Worm (Caenorhabditis elegans) whole organism, mixed stage, embryonic: ENCODE results near the gene F21C10.10.

Experiments
- M03D4.4 ChIP-seq: sonication (generic microtip); optimal IDR thresholded peaks from 2 replicates; lab custom pipeline; 2017; ENCODE audit warnings: mild to moderate bottlenecking, missing genetic modification characterization, missing compliant biosample characterization
- bed-3 ChIP-seq: fragments of 200-800 bp; sonication (Bioruptor generic); optimal IDR thresholded peaks from 3 replicates; lab custom pipeline; 2018; ENCODE audit warnings: mild to moderate bottlenecking, missing genetic modification characterization, moderate library complexity, missing compliant biosample characterization
- blmp-1 ChIP-seq: fragments of 150-350 bp; optimal IDR thresholded peaks from 2 replicates; lab custom pipeline; 2014; ENCODE audit warnings: missing biosample characterization, missing genetic modification characterization
- ceh-39 ChIP-seq: fragments of 150-350 bp; optimal IDR thresholded peaks from 2 replicates; lab custom pipeline; 2014; ENCODE audit warnings: missing biosample characterization, missing genetic modification characterization
- ceh-43 ChIP-seq: fragments of 200-800 bp; sonication (Bioruptor generic); optimal IDR thresholded peaks from 2 replicates; lab custom pipeline; 2018; ENCODE audit warnings: mild to moderate bottlenecking, missing genetic modification characterization, moderate library complexity, missing compliant biosample characterization
- ceh-83 ChIP-seq: fragments of 200-800 bp; sonication (Bioruptor generic); optimal IDR thresholded peaks from 2 replicates; lab custom pipeline; 2018; ENCODE audit warnings: mild to moderate bottlenecking, missing genetic modification characterization, missing compliant biosample characterization
- ces-1 ChIP-seq: fragments of 150-350 bp; optimal IDR thresholded peaks from 2 replicates; lab custom pipeline; 2014; ENCODE audit warnings: missing biosample characterization, missing genetic modification reagents, missing genetic modification characterization
- cnd-1 ChIP-seq: fragments of 200-800 bp; sonication (Bioruptor generic); optimal IDR thresholded peaks from 2 replicates; lab custom pipeline; 2018; ENCODE audit warnings: mild to moderate bottlenecking, missing genetic modification characterization, missing compliant biosample characterization
- drap-1 ChIP-seq: fragments of 200-800 bp; sonication (Bioruptor generic); optimal IDR thresholded peaks from 3 replicates; lab custom pipeline; 2018; ENCODE audit warnings: mild to moderate bottlenecking, missing genetic modification characterization, missing compliant biosample characterization
- elt-1 ChIP-seq: sonication (generic microtip); optimal IDR thresholded peaks from 2 replicates; lab custom pipeline; 2017; ENCODE audit warnings: missing genetic modification characterization, mild to moderate bottlenecking, missing compliant biosample characterization, antibody characterized with exemption, moderate library complexity, borderline replicate concordance; ENCODE audit not compliant: insufficient read depth
- elt-3 ChIP-seq: fragments of 150-350 bp; optimal IDR thresholded peaks from 2 replicates; lab custom pipeline; 2014; ENCODE audit warnings: missing biosample characterization, missing genetic modification characterization
- flh-1 ChIP-seq: fragments of 200-800 bp; sonication (Bioruptor generic); optimal IDR thresholded peaks from 2 replicates; lab custom pipeline; 2018; ENCODE audit warnings: mild to moderate bottlenecking, missing genetic modification characterization, moderate library complexity, missing compliant biosample characterization
- ham-2 ChIP-seq: fragments of 200-800 bp; sonication (Bioruptor generic); optimal IDR thresholded peaks from 2 replicates; lab custom pipeline; 2018; ENCODE audit warnings: mild to moderate bottlenecking, missing genetic modification characterization, missing compliant biosample characterization
- hlh-1 ChIP-seq: fragments of 150-350 bp; optimal IDR thresholded peaks from 2 replicates; lab custom pipeline; 2014; ENCODE audit warnings: missing biosample characterization, missing genetic modification reagents, missing genetic modification characterization
- lin-13 ChIP-seq: fragments of 150-350 bp; optimal IDR thresholded peaks from 2 replicates; lab custom pipeline; 2014; ENCODE audit warnings: missing biosample characterization, missing genetic modification characterization
- lin-32 ChIP-seq: fragments of 200-800 bp; sonication (Bioruptor generic); optimal IDR thresholded peaks from 2 replicates; lab custom pipeline; 2018; ENCODE audit warnings: mild to moderate bottlenecking, missing genetic modification characterization, missing compliant biosample characterization
- lsy-2 ChIP-seq: fragments of 150-350 bp; optimal IDR thresholded peaks from 2 replicates; lab custom pipeline; 2014; ENCODE audit warnings: missing biosample characterization, missing genetic modification characterization
- mab-5 ChIP-seq: fragments of 150-350 bp; optimal IDR thresholded peaks from 2 replicates; lab custom pipeline; 2014; ENCODE audit warnings: missing biosample characterization, missing genetic modification characterization
- mep-1 ChIP-seq: fragments of 150-350 bp; optimal IDR thresholded peaks from 2 replicates; lab custom pipeline; 2017; ENCODE audit warnings: missing biosample characterization, missing genetic modification reagents, missing genetic modification characterization, inconsistent platforms
- nhr-2 ChIP-seq: fragments of 150-350 bp; optimal IDR thresholded peaks from 2 replicates; lab custom pipeline; 2014; ENCODE audit warnings: missing biosample characterization, missing genetic modification characterization
- nhr-237 ChIP-seq: fragments of 150-350 bp; optimal IDR thresholded peaks from 2 replicates; lab custom pipeline; 2014; ENCODE audit warnings: missing biosample characterization, missing genetic modification characterization
- nhr-28 ChIP-seq: fragments of 150-350 bp; optimal IDR thresholded peaks from 2 replicates; lab custom pipeline; 2014; ENCODE audit warnings: missing biosample characterization, missing genetic modification characterization
- nhr-76 ChIP-seq: sonication (generic microtip); optimal IDR thresholded peaks from 2 replicates; lab custom pipeline; 2017; ENCODE audit warnings: missing biosample characterization, missing genetic modification characterization
- pha-4 ChIP-seq: fragments of 150-350 bp; optimal IDR thresholded peaks from 2 replicates; lab custom pipeline; 2018; ENCODE audit warnings: missing biosample characterization, missing genetic modification reagents, missing genetic modification characterization
- sem-2 ChIP-seq: fragments of 200-800 bp; sonication (Bioruptor generic); optimal IDR thresholded peaks from 2 replicates; lab custom pipeline; 2018; ENCODE audit warnings: mild to moderate bottlenecking, missing genetic modification characterization, missing compliant biosample characterization
- snpc-4 ChIP-seq: fragments of 150-350 bp; optimal IDR thresholded peaks from 2 replicates; lab custom pipeline; 2014; ENCODE audit warnings: missing biosample characterization, missing genetic modification characterization
- sptf-1 ChIP-seq: sonication (generic microtip); optimal IDR thresholded peaks from 2 replicates; lab custom pipeline; 2017; ENCODE audit warnings: mild to moderate bottlenecking, missing genetic modification characterization, moderate library complexity, missing compliant biosample characterization
- unc-120 ChIP-seq: sonication (generic microtip); optimal IDR thresholded peaks from 2 replicates; lab custom pipeline; 2017; ENCODE audit warnings: missing genetic modification characterization, missing compliant biosample characterization; ENCODE audit not compliant: poor library complexity, severe bottlenecking
- unc-62 ChIP-seq: fragments of 150-350 bp; optimal IDR thresholded peaks from 2 replicates; lab custom pipeline; 2014; ENCODE audit warnings: missing biosample characterization, missing genetic modification reagents, missing genetic modification characterization
- zip-8 ChIP-seq: fragments of 150-350 bp; optimal IDR thresholded peaks from 2 replicates; lab custom pipeline; 2014; ENCODE audit warnings: missing biosample characterization, missing genetic modification characterization
- ztf-11 ChIP-seq: fragments of 150-350 bp; optimal IDR thresholded peaks from 2 replicates; lab custom pipeline; 2014; ENCODE audit warnings: missing biosample characterization, missing genetic modification characterization

Gene F21C10.10

DNA sequence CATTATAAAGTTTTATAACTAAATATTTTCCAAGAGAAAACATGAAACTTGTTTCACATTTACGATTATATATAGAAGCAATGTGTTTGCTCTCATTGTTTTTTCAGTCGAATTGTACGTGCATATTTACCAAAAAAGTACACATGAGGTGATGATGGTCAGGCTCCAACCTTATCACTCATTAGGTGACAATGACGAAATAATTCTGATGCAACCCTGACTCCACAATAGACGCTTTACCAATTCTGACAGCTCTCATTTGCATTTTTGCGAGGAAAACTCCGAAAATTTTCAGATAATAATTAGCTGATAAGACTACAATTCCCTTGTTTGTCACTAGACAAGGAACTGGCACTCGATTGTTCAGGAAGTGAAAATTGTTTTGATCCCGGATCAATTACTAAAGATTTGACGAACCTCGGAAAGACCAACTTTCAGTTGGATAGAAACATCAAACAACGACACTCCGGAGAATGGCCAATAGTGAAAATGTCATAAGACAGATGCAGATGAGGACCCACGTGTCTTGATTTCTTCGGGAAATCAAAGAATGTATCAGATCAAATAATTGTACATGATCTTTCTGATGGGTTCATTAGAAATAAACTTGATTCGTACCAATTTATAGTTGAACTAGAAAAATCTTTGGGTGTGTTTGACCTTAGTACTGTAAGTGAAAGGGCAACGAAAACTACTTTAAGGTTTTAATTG, 17.1 kb upstream of the F21C10.10 start:
- no peak for TF ChIP-seq bed-3 (GFP tag; lab: Kevin White, UChicago)
- no peak for TF ChIP-seq hlh-1
- TF ChIP-seq unc-62 (GFP tag; lab: Kevin White, UChicago): no peak
- no peak for TF ChIP-seq M03D4.4 (tag; lab: Kevin White, UChicago)

DNA sequence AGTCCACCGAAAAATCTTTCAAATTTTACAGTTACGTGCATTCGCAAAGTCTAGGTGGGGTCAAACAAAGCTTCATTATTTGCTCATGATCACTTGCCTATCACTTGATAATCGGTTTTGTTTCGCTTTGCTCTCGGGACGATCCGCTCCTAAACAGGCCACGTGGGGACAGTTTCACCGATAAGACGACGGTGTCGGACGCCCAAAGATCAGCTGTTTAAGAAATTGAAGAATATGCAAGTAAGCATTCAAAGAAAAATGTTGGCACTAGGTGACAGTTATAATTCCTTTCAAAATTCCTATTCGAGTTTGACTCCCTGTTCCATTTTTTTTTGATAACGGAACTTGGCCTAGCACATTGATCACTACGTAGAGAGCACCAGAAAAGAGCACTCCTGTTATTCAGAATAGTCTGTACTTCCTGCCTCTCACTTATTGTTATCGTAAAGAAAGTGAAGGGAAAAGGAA, 16.1 kb upstream of the F21C10.10 start:
- TF ChIP-seq ceh-39 (no peak), mep-1 (no peak), ces-1 (GFP tag; lab: Kevin White, UChicago) (no peak), ham-2 (GFP tag; lab: Kevin White, UChicago) (no peak), elt-1 (tag; lab: Kevin White, UChicago) (no peak), pha-4 (no peak), cnd-1 (tag; lab: Kevin White, UChicago) (no peak), nhr-2 (no peak), bed-3 (GFP tag; lab: Kevin White, UChicago) (no peak), flh-1 (GFP tag; lab: Kevin White, UChicago) (no peak), elt-3 (no peak), ztf-11 (tag; lab: Kevin White, UChicago) (no peak)

- TF ChIP-seq lin-32 (GFP tag; lab: Kevin White, UChicago) (no peak), lin-13 (tag; lab: Kevin White, UChicago) (no peak), sem-2 (GFP tag; lab: Kevin White, UChicago) (no peak), nhr-28 (tag; lab: Kevin White, UChicago) (no peak), bed-3 (GFP tag; lab: Kevin White, UChicago) (no peak), ceh-43 (GFP tag; lab: Kevin White, UChicago) (no peak), ces-1 (GFP tag; lab: Kevin White, UChicago) (no peak), mep-1 (no peak), nhr-76 (tag; lab: Kevin White, UChicago) (no peak), mab-5 (tag; lab: Kevin White, UChicago) (no peak), flh-1 (GFP tag; lab: Kevin White, UChicago) (no peak), snpc-4 (tag; lab: Kevin White, UChicago) (no peak), zip-8 (no peak), elt-3 (no peak), ceh-39 (no peak), nhr-237 (tag; lab: Kevin White, UChicago) (no peak), sptf-1 (tag; lab: Kevin White, UChicago) (no peak)
Observed at ce11 chrV:9081410-9081809, 14.7 kb upstream of the F21C10.10 start.

DNA sequence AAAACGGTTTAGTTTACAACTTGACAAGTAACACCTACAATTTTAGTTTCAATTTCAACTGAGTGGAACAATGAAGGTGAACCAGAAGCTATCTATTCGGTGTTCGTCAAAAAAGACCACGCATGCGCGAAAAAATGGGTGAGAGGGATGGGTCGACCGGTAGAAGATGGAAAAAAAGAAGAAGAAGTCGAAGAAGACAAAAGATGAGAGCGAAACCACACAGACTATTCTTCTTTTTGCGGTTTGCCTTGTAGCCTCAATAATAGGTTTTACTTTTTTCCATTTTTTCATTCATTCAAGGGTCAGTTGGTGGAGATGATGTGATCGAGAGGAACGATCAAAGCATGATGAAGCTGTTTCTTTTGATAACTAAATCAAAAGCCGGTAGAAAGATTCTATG, 13.7 kb upstream of the F21C10.10 start:
- TF ChIP-seq elt-3 (no peak), zip-8 (no peak), blmp-1 (tag; lab: Kevin White, UChicago) (no peak), ceh-43 (GFP tag; lab: Kevin White, UChicago) (no peak), lin-32 (GFP tag; lab: Kevin White, UChicago) (no peak), ceh-83 (GFP tag; lab: Kevin White, UChicago) (no peak)

ce11 chrV:9084252-9084651, 11.8 kb upstream of the F21C10.10 start:
- TF ChIP-seq lin-32 (GFP tag; lab: Kevin White, UChicago) (no peak), nhr-76 (tag; lab: Kevin White, UChicago) (no peak), drap-1 (GFP tag; lab: Kevin White, UChicago) (no peak), hlh-1 (no peak), lsy-2 (tag; lab: Kevin White, UChicago) (no peak), mep-1 (no peak), snpc-4 (tag; lab: Kevin White, UChicago) (no peak), mab-5 (tag; lab: Kevin White, UChicago) (no peak), unc-120 (tag; lab: Kevin White, UChicago) (no peak), lin-13 (tag; lab: Kevin White, UChicago) (no peak), pha-4 (no peak)
